Worm (Caenorhabditis elegans) whole organism, L1 larva: Measurements from ENCODE around the gene B0244.6.

ENCODE experiments used
- aha-1 ChIP-seq: fragments of 150-350 bp; optimal IDR thresholded peaks from 2 replicates; lab custom pipeline; 2014; ENCODE audit warnings: missing biosample characterization, missing genetic modification characterization
- grh-1 ChIP-seq: fragments of 200-800 bp; sonication (Bioruptor generic); IDR thresholded peaks from 2 replicates; pipeline ENCODE4 v1.3.6; 2022; ENCODE audit warnings: missing genetic modification reagents, missing genetic modification characterization, missing compliant biosample characterization
- hlh-17 ChIP-seq: fragments of 200-800 bp; sonication (Bioruptor generic); optimal IDR thresholded peaks from 2 replicates; lab custom pipeline; 2018; ENCODE audit warnings: missing genetic modification characterization, mild to moderate bottlenecking, missing compliant biosample characterization, moderate library complexity, borderline replicate concordance
- swsn-7 ChIP-seq: sonication (generic microtip); optimal IDR thresholded peaks from 2 replicates; lab custom pipeline; 2016; ENCODE audit warnings: missing genetic modification characterization, missing compliant biosample characterization
- unc-98 ChIP-seq: fragments of 200-800 bp; sonication (Bioruptor generic); IDR thresholded peaks from 2 replicates; pipeline ENCODE4 v1.3.6; 2022; ENCODE audit warnings: missing genetic modification characterization, missing compliant biosample characterization

Gene B0244.6

DNA sequence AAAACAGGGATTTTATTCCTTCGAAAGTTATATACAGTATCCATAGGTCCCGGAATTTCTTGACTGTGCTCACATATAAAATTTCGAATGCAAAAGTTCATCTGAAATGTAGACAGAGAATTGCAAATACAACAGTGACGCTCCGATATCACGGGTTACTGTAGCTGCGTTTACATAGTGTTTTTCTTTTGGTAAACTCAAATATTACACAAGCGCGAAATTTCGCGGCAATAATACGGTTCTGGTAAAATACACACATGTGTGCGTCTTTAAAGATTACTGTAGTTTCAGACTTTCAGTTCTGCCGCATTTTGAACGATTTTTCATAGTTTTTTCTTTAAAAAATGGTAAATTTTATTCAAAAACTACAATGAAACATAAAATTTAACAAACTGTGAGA, 52.7 kb downstream of the B0244.6 start, which contains the start of gene rev-3:
Gene rev-3, minus strand, starts transcription at position 101 of the 400 bp plus-strand sequence.
- TF ChIP-seq aha-1 (tag; lab: Kevin White, UChicago) (no peak), grh-1 (no peak), hlh-17 (GFP tag; lab: Kevin White, UChicago) (no peak), swsn-7 (tag; lab: Kevin White, UChicago) (no peak), unc-98 (GFP tag; lab: Robert Waterston, UW) (no peak)
